Fruit fly (Drosophila melanogaster) whole organism, embryonic: ENCODE results near the gene inaF-B.

Experiments used
- ATbp ChIP-seq: fragments of 200-800 bp; sonication (Bioruptor generic); optimal IDR thresholded peaks from 2 replicates; lab custom pipeline; 2017; ENCODE audit warnings: missing biosample characterization, mild to moderate bottlenecking, missing genetic modification characterization, missing genetic modification reagents
- Atf6 ChIP-seq: fragments of 200-800 bp; sonication (Bioruptor generic); IDR thresholded peaks from 2 replicates; pipeline ENCODE4 v1.3.6; 2022; ENCODE audit warnings: missing biosample characterization, missing genetic modification characterization
- B-H2 ChIP-seq: fragments of 200-800 bp; sonication (Bioruptor generic); optimal IDR thresholded peaks from 2 replicates; lab custom pipeline; 2018; ENCODE audit warnings: missing biosample characterization, mild to moderate bottlenecking, missing genetic modification characterization
- CG11696 ChIP-seq: fragments of 200-800 bp; sonication (Bioruptor generic); IDR thresholded peaks from 2 replicates; pipeline ENCODE4 v1.3.6; 2022; ENCODE audit warnings: missing biosample characterization, missing genetic modification characterization
- CG12219 ChIP-seq: fragments of 200-800 bp; sonication (Bioruptor generic); optimal IDR thresholded peaks from 3 replicates; lab custom pipeline; 2018; ENCODE audit warnings: missing biosample characterization, mild to moderate bottlenecking, missing genetic modification characterization
- CG12299 ChIP-seq: fragments of 200-800 bp; sonication (Bioruptor generic); optimal IDR thresholded peaks from 2 replicates; lab custom pipeline; 2018; ENCODE audit warnings: missing biosample characterization, mild to moderate bottlenecking, missing genetic modification characterization
- CG14441 ChIP-seq: fragments of 200-800 bp; sonication (Bioruptor generic); IDR thresholded peaks from 2 replicates; pipeline ENCODE4 v1.3.6; 2022; ENCODE audit warnings: missing biosample characterization, missing genetic modification characterization
- CG15011 ChIP-seq: fragments of 200-800 bp; sonication (Bioruptor generic); optimal IDR thresholded peaks from 3 replicates; lab custom pipeline; 2018; ENCODE audit warnings: missing biosample characterization, mild to moderate bottlenecking, missing genetic modification characterization
- CG15269 ChIP-seq: fragments of 200-800 bp; sonication (Bioruptor generic); optimal IDR thresholded peaks from 2 replicates; lab custom pipeline; 2018; ENCODE audit warnings: missing biosample characterization, mild to moderate bottlenecking, missing genetic modification characterization, moderate library complexity
- CG17328 ChIP-seq: fragments of 200-800 bp; sonication (Bioruptor generic); IDR thresholded peaks from 2 replicates; pipeline ENCODE4 v1.3.6; 2022; ENCODE audit warnings: missing biosample characterization, missing genetic modification characterization
- CG18619 ChIP-seq: fragments of 200-800 bp; sonication (Bioruptor generic); optimal IDR thresholded peaks from 3 replicates; lab custom pipeline; 2017; ENCODE audit warnings: missing biosample characterization, mild to moderate bottlenecking, missing genetic modification characterization
- CG2678 ChIP-seq: fragments of 200-800 bp; sonication (Bioruptor generic); optimal IDR thresholded peaks from 3 replicates; lab custom pipeline; 2019; ENCODE audit warnings: missing biosample characterization, mild to moderate bottlenecking, missing genetic modification characterization, moderate library complexity
- CG2875 ChIP-seq: fragments of 200-800 bp; sonication (Bioruptor generic); optimal IDR thresholded peaks from 2 replicates; lab custom pipeline; 2017; ENCODE audit warnings: missing biosample characterization, mild to moderate bottlenecking, missing genetic modification characterization, missing genetic modification reagents
- CG3726 ChIP-seq: fragments of 200-800 bp; sonication (Bioruptor generic); IDR thresholded peaks from 3 replicates; pipeline ENCODE4, ENCODE4 v1.3.6; 2022; ENCODE audit warnings: missing biosample characterization, missing genetic modification characterization
- CG6689 ChIP-seq: fragments of 200-800 bp; sonication (Bioruptor generic); IDR thresholded peaks from 2 replicates; pipeline ENCODE4 v1.3.6; 2022; ENCODE audit warnings: missing biosample characterization, missing genetic modification characterization
- CG6765 ChIP-seq: fragments of 200-800 bp; sonication (Bioruptor generic); optimal IDR thresholded peaks from 3 replicates; lab custom pipeline; 2017; ENCODE audit warnings: missing biosample characterization, mild to moderate bottlenecking, missing genetic modification characterization
- CG6854 ChIP-seq: fragments of 200-800 bp; sonication (Bioruptor generic); optimal IDR thresholded peaks from 3 replicates; lab custom pipeline; 2017; ENCODE audit warnings: missing biosample characterization, mild to moderate bottlenecking, missing genetic modification characterization
- CG8944 ChIP-seq: fragments of 200-800 bp; sonication (Bioruptor generic); optimal IDR thresholded peaks from 3 replicates; lab custom pipeline; 2016; ENCODE audit warnings: missing biosample characterization, missing genetic modification characterization
- CG9609 ChIP-seq: fragments of 200-800 bp; sonication (Bioruptor generic); optimal IDR thresholded peaks from 3 replicates; lab custom pipeline; 2016; ENCODE audit warnings: missing biosample characterization, missing genetic modification characterization
- CHES-1-like ChIP-seq: fragments of 200-800 bp; sonication (Bioruptor generic); optimal IDR thresholded peaks from 2 replicates; lab custom pipeline; 2016; ENCODE audit warnings: missing biosample characterization, missing genetic modification characterization
- CrebB ChIP-seq: fragments of 200-800 bp; sonication (Bioruptor generic); optimal IDR thresholded peaks from 3 replicates; lab custom pipeline; 2018; ENCODE audit warnings: missing biosample characterization, mild to moderate bottlenecking, missing genetic modification characterization
- Fer3 ChIP-seq: fragments of 200-800 bp; sonication (Bioruptor generic); optimal IDR thresholded peaks from 2 replicates; lab custom pipeline; 2018; ENCODE audit warnings: missing biosample characterization, mild to moderate bottlenecking, missing genetic modification characterization, moderate library complexity
- HmgZ ChIP-seq: fragments of 200-800 bp; sonication (Bioruptor generic); optimal IDR thresholded peaks from 2 replicates; lab custom pipeline; 2018; ENCODE audit warnings: missing biosample characterization, mild to moderate bottlenecking, missing genetic modification characterization
- Hmx ChIP-seq: fragments of 200-800 bp; sonication (Bioruptor generic); optimal IDR thresholded peaks from 2 replicates; lab custom pipeline; 2016; ENCODE audit warnings: missing biosample characterization, missing genetic modification characterization
- Max ChIP-seq: fragments of 200-800 bp; sonication (Bioruptor generic); optimal IDR thresholded peaks from 2 replicates; lab custom pipeline; 2016; ENCODE audit warnings: missing biosample characterization, mild to moderate bottlenecking, missing genetic modification characterization
- NC2α ChIP-seq: fragments of 200-800 bp; sonication (Bioruptor generic); optimal IDR thresholded peaks from 2 replicates; lab custom pipeline; 2016; ENCODE audit warnings: missing biosample characterization, missing genetic modification characterization
- NC2β ChIP-seq: fragments of 200-800 bp; sonication (Bioruptor generic); optimal IDR thresholded peaks from 2 replicates; lab custom pipeline; 2016; ENCODE audit warnings: missing biosample characterization, missing genetic modification characterization
- Sox100B ChIP-seq: fragments of 200-800 bp; sonication (Bioruptor generic); optimal IDR thresholded peaks from 3 replicates; lab custom pipeline; 2018; ENCODE audit warnings: missing biosample characterization, mild to moderate bottlenecking, missing genetic modification characterization
- Xrp1 ChIP-seq: fragments of 200-800 bp; sonication (Bioruptor generic); IDR thresholded peaks from 2 replicates; pipeline ENCODE4 v1.3.6; 2022; ENCODE audit warnings: missing biosample characterization, missing genetic modification characterization
- cad ChIP-seq: fragments of >200 bp; optimal IDR thresholded peaks from 2 replicates; lab custom pipeline; 2017; ENCODE audit warnings: missing biosample characterization, missing genetic modification characterization
- caup ChIP-seq: fragments of 200-800 bp; sonication (Bioruptor generic); optimal IDR thresholded peaks from 3 replicates; lab custom pipeline; 2017; ENCODE audit warnings: missing biosample characterization, mild to moderate bottlenecking, missing genetic modification characterization, moderate library complexity; ENCODE audit not compliant: severe bottlenecking
- cg ChIP-seq: fragments of 200-800 bp; sonication (Bioruptor generic); optimal IDR thresholded peaks from 3 replicates; lab custom pipeline; 2019; ENCODE audit warnings: missing biosample characterization, mild to moderate bottlenecking, missing genetic modification characterization, moderate library complexity
- chm ChIP-seq: fragments of 200-800 bp; sonication (Bioruptor generic); IDR thresholded peaks from 2 replicates; pipeline ENCODE4 v1.3.6; 2022; ENCODE audit warnings: missing biosample characterization, missing genetic modification characterization
- en ChIP-seq: fragments of 200-800 bp; sonication (Bioruptor generic); optimal IDR thresholded peaks from 2 replicates; lab custom pipeline; 2016; ENCODE audit warnings: missing biosample characterization, missing genetic modification characterization
- exex ChIP-seq: fragments of 200-800 bp; sonication (Bioruptor generic); optimal IDR thresholded peaks from 4 replicates; lab custom pipeline; 2018; ENCODE audit warnings: missing biosample characterization, mild to moderate bottlenecking, missing genetic modification characterization, moderate library complexity
- eyg ChIP-seq: fragments of 200-800 bp; sonication (Bioruptor generic); optimal IDR thresholded peaks from 3 replicates; lab custom pipeline; 2016; ENCODE audit warnings: missing biosample characterization, missing genetic modification characterization
- grn ChIP-seq: fragments of 200-800 bp; sonication (Bioruptor generic); optimal IDR thresholded peaks from 3 replicates; lab custom pipeline; 2017; ENCODE audit warnings: missing biosample characterization, missing genetic modification characterization
- hbn ChIP-seq: fragments of 200-800 bp; sonication (Bioruptor generic); IDR thresholded peaks from 2 replicates; pipeline ENCODE4 v1.3.6; 2022; ENCODE audit warnings: missing biosample characterization, missing genetic modification characterization; ENCODE audit not compliant: partially characterized antibody
- nau ChIP-seq: fragments of 200-800 bp; sonication (Bioruptor generic); optimal IDR thresholded peaks from 3 replicates; lab custom pipeline; 2017; ENCODE audit warnings: missing biosample characterization, mild to moderate bottlenecking, missing genetic modification characterization, missing genetic modification reagents
- ranshi ChIP-seq: fragments of 200-800 bp; sonication (Bioruptor generic); IDR thresholded peaks from 2 replicates; pipeline ENCODE4 v1.3.6; 2022; ENCODE audit warnings: missing biosample characterization, missing genetic modification characterization
- row ChIP-seq: fragments of 200-800 bp; sonication (Bioruptor generic); IDR thresholded peaks from 3 replicates; pipeline ENCODE4 v1.3.6; 2022; ENCODE audit warnings: missing biosample characterization, missing genetic modification characterization
- run ChIP-seq: fragments of 200-800 bp; sonication (Bioruptor generic); optimal IDR thresholded peaks from 3 replicates; lab custom pipeline; 2018; ENCODE audit warnings: missing biosample characterization, mild to moderate bottlenecking, missing genetic modification characterization
- salm ChIP-seq: fragments of 200-800 bp; sonication (Bioruptor generic); optimal IDR thresholded peaks from 2 replicates; lab custom pipeline; 2018; ENCODE audit warnings: missing biosample characterization, mild to moderate bottlenecking, missing genetic modification characterization
- sens-2 ChIP-seq: fragments of 200-800 bp; sonication (Bioruptor generic); IDR thresholded peaks from 2 replicates; pipeline ENCODE4 v1.3.6; 2022; ENCODE audit warnings: missing biosample characterization, missing genetic modification characterization
- sim ChIP-seq: fragments of 200-800 bp; sonication (Bioruptor generic); IDR thresholded peaks from 2 replicates; pipeline ENCODE4 v1.3.6; 2022; ENCODE audit warnings: missing biosample characterization, missing genetic modification characterization
- sob ChIP-seq: fragments of 200-800 bp; sonication (Bioruptor generic); IDR thresholded peaks from 2 replicates; pipeline ENCODE4 v1.3.6; 2022; ENCODE audit warnings: missing biosample characterization, missing genetic modification characterization
- sqz ChIP-seq: fragments of 200-800 bp; sonication (Bioruptor generic); optimal IDR thresholded peaks from 3 replicates; lab custom pipeline; 2018; ENCODE audit warnings: missing biosample characterization, mild to moderate bottlenecking, missing genetic modification characterization
- unc-4 ChIP-seq: fragments of 200-800 bp; sonication (Bioruptor generic); IDR thresholded peaks from 2 replicates; pipeline ENCODE4 v1.3.6; 2022; ENCODE audit warnings: missing biosample characterization, missing genetic modification characterization; ENCODE audit not compliant: partially characterized antibody
- vnd ChIP-seq: fragments of 200-800 bp; sonication (Bioruptor generic); IDR thresholded peaks from 3 replicates; pipeline ENCODE4 v1.3.6; 2022; ENCODE audit warnings: missing biosample characterization, missing genetic modification characterization; ENCODE audit not compliant: partially characterized antibody

The inaF-B gene

dm6 chrX:11685918-11686640 lies 46.5 kb downstream of the inaF-B start (continued):
- TF ChIP-seq CG11696 (GFP tag; lab: Robert Waterston, UW), result peak; percentile 40; the same call in 1 of the 2 replicates
- TF ChIP-seq CG9609 (GFP tag; lab: Kevin White, UChicago), result no peak
- no peak for TF ChIP-seq sim (GFP tag; lab: Robert Waterston, UW)
- no peak for TF ChIP-seq CG3726 (GFP tag; lab: Robert Waterston, UW)
- peak; percentile 50 for TF ChIP-seq B-H2 (GFP tag; lab: Kevin White, UChicago)
- TF ChIP-seq NC2β (GFP tag; lab: Kevin White, UChicago), result peak; percentile 17
- peak; percentile 82 for TF ChIP-seq grn (GFP tag; lab: Kevin White, UChicago)
- 0 out of 2 replicates have a peak, but pooled peaks have one; percentile 4 for TF ChIP-seq CG17328
- TF ChIP-seq CG15011, result peak; percentile 38
- peak; percentile 73 for TF ChIP-seq ATbp (GFP tag; lab: Kevin White, UChicago)
- TF ChIP-seq CG6765 (GFP tag; lab: Kevin White, UChicago), result peak; percentile 78
- no peak for TF ChIP-seq Hmx (GFP tag; lab: Kevin White, UChicago)
- peak; percentile 20 for TF ChIP-seq salm
- TF ChIP-seq cg (GFP tag; lab: Kevin White, UChicago), result peak; percentile 24
- TF ChIP-seq sens-2, result no peak
- no peak for TF ChIP-seq hbn (GFP tag; lab: Robert Waterston, UW)
- TF ChIP-seq chm (GFP tag; lab: Robert Waterston, UW), result peak; percentile 38; the same call in 1 of the 2 replicates
- TF ChIP-seq CG14441 (GFP tag; lab: Robert Waterston, UW), result no peak
- TF ChIP-seq Sox100B (GFP tag; lab: Kevin White, UChicago), result peak; percentile 25
- TF ChIP-seq CG15269 (tag; lab: Kevin White, UChicago), result peak; percentile 55
- peak; percentile 33 for TF ChIP-seq HmgZ
- peak; percentile 26 for TF ChIP-seq CG18619 (GFP tag; lab: Kevin White, UChicago)
- TF ChIP-seq sqz (GFP tag; lab: Kevin White, UChicago), result peak; percentile 86
- TF ChIP-seq caup (GFP tag; lab: Kevin White, UChicago), result peak; percentile 71
- TF ChIP-seq CG12299 (tag; lab: Kevin White, UChicago), result peak; percentile 46
- no peak for TF ChIP-seq cad (GFP tag; lab: Kevin White, UChicago)
- no peak for TF ChIP-seq CG6689 (GFP tag; lab: Robert Waterston, UW)
- no peak for TF ChIP-seq CG8944 (GFP tag; lab: Kevin White, UChicago)
- peak; percentile 59 for TF ChIP-seq nau (GFP tag; lab: Kevin White, UChicago)
- peak; percentile 41; the same call in 1 of the 2 replicates for TF ChIP-seq ranshi (GFP tag; lab: Robert Waterston, UW)
- TF ChIP-seq unc-4 (GFP tag; lab: Robert Waterston, UW), result 0 out of 2 replicates have a peak, but pooled peaks have one; percentile 37
- peak; percentile 32 for TF ChIP-seq CG12219
- TF ChIP-seq Atf6 (GFP tag; lab: Robert Waterston, UW), result peak; percentile 59
- TF ChIP-seq CrebB (tag; lab: Kevin White, UChicago), result peak; percentile 72
- TF ChIP-seq en (GFP tag; lab: Kevin White, UChicago), result peak; percentile 36
- TF ChIP-seq eyg (GFP tag; lab: Kevin White, UChicago), result peak; percentile 51
- peak; percentile 29; the same call in 1 of the 3 replicates for TF ChIP-seq row
- TF ChIP-seq NC2α, result peak; percentile 28
- peak; percentile 15 for TF ChIP-seq CG2875 (GFP tag; lab: Kevin White, UChicago)
- TF ChIP-seq sob, result peak; percentile 49; the same call in 1 of the 2 replicates
- TF ChIP-seq CHES-1-like (GFP tag; lab: Kevin White, UChicago), result peak; percentile 13
- TF ChIP-seq Xrp1 (GFP tag; lab: Robert Waterston, UW), result peak; percentile 42; the same call in 1 of the 2 replicates
- TF ChIP-seq CG2678 (tag; lab: Kevin White, UChicago), result peak; percentile 59
- TF ChIP-seq exex (tag; lab: Kevin White, UChicago), result peak; percentile 34
- peak; percentile 29 for TF ChIP-seq run (tag; lab: Kevin White, UChicago)
- TF ChIP-seq Max (GFP tag; lab: Kevin White, UChicago), result no peak
- TF ChIP-seq vnd (GFP tag; lab: Robert Waterston, UW), result no peak
- TF ChIP-seq CG6854 (GFP tag; lab: Kevin White, UChicago), result peak; percentile 74
- TF ChIP-seq Fer3 (tag; lab: Kevin White, UChicago), result peak; percentile 17
